Worm (Caenorhabditis elegans): ENCODE data around the gene cpz-2.
A peak's percentile ranks its signal among the peaks of the same experiment; 100 is the strongest.

cpz-2 gene

DNA sequence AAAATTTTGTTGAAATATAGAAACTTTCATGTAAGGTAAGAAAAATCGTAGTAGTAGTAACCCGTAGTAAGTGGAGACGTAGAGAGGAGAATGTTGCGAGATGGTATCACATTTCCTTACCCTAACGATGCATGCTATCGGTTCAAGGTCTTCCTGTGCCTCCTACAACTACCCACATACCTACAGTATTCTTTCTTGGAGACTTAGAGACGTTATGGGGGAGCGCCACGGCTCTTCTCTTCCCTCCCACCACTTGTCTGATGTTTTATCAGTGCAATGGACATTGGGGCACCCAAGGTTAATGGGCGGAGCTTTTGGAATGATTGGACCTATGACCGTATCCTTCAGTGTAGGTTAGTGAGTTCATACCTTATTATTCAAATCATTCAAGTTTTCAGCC is 9.9 kb downstream of the cpz-2 start:
- no peak for TF ChIP-seq hnd-1 (tag; optimal IDR thresholded peaks at IDR 0.05)
- no peak for TF ChIP-seq tbx-11 (GFP tag; IDR thresholded peaks at IDR 0.05)
- TF ChIP-seq ama-1 (optimal IDR thresholded peaks at IDR 0.05): no peak
- no peak for TF ChIP-seq scrt-1 (GFP tag; IDR thresholded peaks at IDR 0.05)
- no peak for TF ChIP-seq ceh-36 (tag; optimal IDR thresholded peaks at IDR 0.05)
- no peak for TF ChIP-seq sea-1 (GFP tag; conservative IDR thresholded peaks at IDR 0.05)
- TF ChIP-seq tbx-37 (GFP tag; conservative IDR thresholded peaks at IDR 0.05): no peak
- TF ChIP-seq flt-1 (GFP tag; IDR thresholded peaks at IDR 0.05): no peak
- no peak for TF ChIP-seq ceh-13 (GFP tag; optimal IDR thresholded peaks at IDR 0.05)
- no peak for TF ChIP-seq pes-1 (GFP tag; IDR thresholded peaks at IDR 0.05)
- no peak for TF ChIP-seq hmbx-1 (tag; optimal IDR thresholded peaks at IDR 0.05)
- TF ChIP-seq F13C5.2 (tag; optimal IDR thresholded peaks at IDR 0.05): no peak

DNA sequence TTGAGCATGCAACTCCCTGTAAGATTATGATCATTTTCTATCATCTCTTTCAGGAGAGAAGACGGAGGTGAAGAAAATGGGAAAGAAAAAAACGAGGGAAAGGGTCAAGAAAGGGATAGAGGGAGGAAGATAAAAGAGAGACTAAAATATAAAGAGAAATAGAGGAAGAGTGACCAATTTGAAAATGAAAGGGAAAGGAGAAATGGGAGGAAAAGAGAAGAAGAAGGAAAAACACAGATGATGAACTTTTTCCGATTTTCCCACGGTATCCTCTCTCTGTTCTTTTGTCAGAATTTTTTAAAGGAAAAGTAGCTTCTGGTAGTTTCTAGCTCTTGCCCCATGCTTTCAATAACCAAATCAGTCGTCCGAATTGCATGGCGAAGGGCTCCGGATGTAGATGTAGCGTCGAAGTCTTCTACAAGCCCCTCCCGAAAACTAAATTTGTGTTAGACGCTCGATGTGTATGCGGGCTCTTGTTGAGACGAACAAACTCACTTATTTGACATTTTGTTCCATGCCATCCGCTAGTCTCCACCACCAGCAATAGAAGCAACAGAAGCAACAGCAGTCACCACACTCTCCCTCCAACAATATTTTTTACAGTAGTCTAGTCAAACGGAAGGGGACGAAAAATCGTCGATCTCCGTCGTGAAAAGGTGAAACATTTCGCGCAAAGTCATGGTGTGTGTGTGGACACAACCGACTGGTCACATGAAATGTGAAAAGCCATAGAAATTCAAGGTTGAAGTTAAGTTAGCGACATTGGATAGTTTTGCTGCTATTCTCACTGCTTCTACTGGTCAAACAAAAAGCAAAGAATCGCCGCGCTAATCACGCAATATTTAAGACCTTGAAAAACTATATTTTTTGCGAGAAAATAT is 10.6 kb downstream of the cpz-2 start, which contains the start of gene somi-1:
Gene somi-1, minus strand, starts transcription at position 18 of the 881 bp plus-strand sequence.
- TF ChIP-seq ama-1 (optimal IDR thresholded peaks at IDR 0.05): no peak
- peak; percentile 5; the same call in 1 of the 2 replicates for TF ChIP-seq tbx-37 (GFP tag; conservative IDR thresholded peaks at IDR 0.05)

DNA sequence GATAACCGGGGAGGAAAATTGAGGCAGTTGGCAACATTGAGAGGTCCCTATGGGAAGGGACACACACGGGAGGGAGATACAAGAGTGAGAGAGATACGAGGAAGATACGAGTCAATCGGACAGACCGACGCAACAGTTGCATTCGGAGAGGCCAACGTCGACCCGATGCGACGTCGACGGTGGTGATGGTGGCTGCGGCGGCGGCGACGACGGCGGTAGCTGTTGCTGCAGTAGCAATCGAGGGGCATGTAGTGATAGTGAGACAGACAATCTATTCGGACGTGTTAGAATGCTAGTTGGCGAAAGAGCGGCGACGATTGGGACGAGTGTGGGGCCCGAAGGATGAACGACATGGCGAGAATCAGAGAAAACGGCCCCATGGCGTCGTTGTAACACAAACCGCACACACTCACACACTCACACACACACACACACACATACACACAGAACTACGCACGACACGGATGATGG is 12.4 kb downstream of the cpz-2 start:
- TF ChIP-seq hmg-4 (GFP tag; optimal IDR thresholded peaks at IDR 0.05) (peak; percentile 72), aly-1 (tag; optimal IDR thresholded peaks at IDR 0.05) (peak; percentile 34), F13C5.2 (tag; optimal IDR thresholded peaks at IDR 0.05) (no peak), B0310.2 (tag; optimal IDR thresholded peaks at IDR 0.05) (peak; percentile 13), sea-1 (GFP tag; conservative IDR thresholded peaks at IDR 0.05) (0 out of 2 replicates have a peak, but pooled peaks have one; percentile 17), ama-1 (optimal IDR thresholded peaks at IDR 0.05) (no peak)

DNA sequence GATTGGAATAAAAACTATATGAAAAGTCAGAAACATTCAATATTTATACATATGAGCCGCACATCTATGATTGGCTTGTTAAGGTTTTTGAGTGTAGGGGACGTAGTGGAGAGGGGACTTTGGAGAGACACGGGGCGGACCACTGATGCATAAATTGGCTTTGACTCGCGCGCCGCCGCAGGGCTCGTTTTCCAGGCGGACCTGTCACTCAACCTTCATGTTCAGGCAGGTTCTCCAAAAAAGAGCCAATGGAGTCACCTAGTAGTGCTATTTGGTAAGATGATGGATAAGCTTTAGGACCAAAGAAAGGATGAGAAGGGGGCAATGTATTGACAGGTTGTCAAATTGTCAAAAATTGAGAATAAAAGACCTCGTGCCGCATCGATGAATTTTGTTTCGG is 14.0 kb downstream of the cpz-2 start:
- TF ChIP-seq scrt-1 (GFP tag; IDR thresholded peaks at IDR 0.05) (no peak), hmbx-1 (tag; optimal IDR thresholded peaks at IDR 0.05) (no peak), ama-1 (optimal IDR thresholded peaks at IDR 0.05) (no peak), B0310.2 (tag; optimal IDR thresholded peaks at IDR 0.05) (no peak), tbx-11 (GFP tag; IDR thresholded peaks at IDR 0.05) (no peak), ets-7 (tag; optimal IDR thresholded peaks at IDR 0.05) (no peak), hnd-1 (tag; optimal IDR thresholded peaks at IDR 0.05) (no peak), ceh-36 (tag; optimal IDR thresholded peaks at IDR 0.05) (no peak), F13C5.2 (tag; optimal IDR thresholded peaks at IDR 0.05) (no peak), aly-1 (tag; optimal IDR thresholded peaks at IDR 0.05) (no peak), sea-1 (GFP tag; conservative IDR thresholded peaks at IDR 0.05) (no peak), tbx-37 (GFP tag; conservative IDR thresholded peaks at IDR 0.05) (no peak), flt-1 (GFP tag; IDR thresholded peaks at IDR 0.05) (no peak), hmg-4 (GFP tag; optimal IDR thresholded peaks at IDR 0.05) (no peak), tra-4 (tag; optimal IDR thresholded peaks at IDR 0.05) (no peak), pes-1 (GFP tag; IDR thresholded peaks at IDR 0.05) (no peak), ceh-13 (GFP tag; optimal IDR thresholded peaks at IDR 0.05) (no peak)

DNA sequence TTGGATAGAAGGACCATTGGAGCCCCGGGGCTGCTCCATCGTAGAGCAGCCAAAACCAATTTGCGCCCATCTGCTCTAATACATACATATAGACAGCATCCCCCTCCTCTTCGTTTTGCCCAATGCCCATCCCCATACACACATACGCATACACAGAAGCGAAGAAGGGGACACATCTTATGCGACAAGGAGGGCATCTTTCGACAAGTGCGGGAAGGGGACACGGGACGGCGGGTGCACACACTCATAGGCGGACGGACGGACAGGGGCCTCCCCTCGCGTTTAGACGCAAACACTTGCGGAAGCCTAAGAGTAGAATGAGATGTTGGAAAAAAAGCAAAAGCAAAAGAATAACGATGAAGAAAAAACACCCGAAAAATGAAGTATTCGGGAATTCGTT is 15.4 kb downstream of the cpz-2 start:
- 0 out of 2 replicates have a peak, but pooled peaks have one; percentile 55 for TF ChIP-seq tbx-11 (GFP tag; IDR thresholded peaks at IDR 0.05)
- TF ChIP-seq hnd-1 (tag; optimal IDR thresholded peaks at IDR 0.05): no peak
- no peak for TF ChIP-seq tra-4 (tag; optimal IDR thresholded peaks at IDR 0.05)
- 0 out of 2 replicates have a peak, but pooled peaks have one; percentile 46 for TF ChIP-seq pes-1 (GFP tag; IDR thresholded peaks at IDR 0.05)
- TF ChIP-seq ets-7 (tag; optimal IDR thresholded peaks at IDR 0.05): peak; percentile 9
- TF ChIP-seq B0310.2 (tag; optimal IDR thresholded peaks at IDR 0.05): no peak
- 0 out of 2 replicates have a peak, but pooled peaks have one; percentile 45 for TF ChIP-seq scrt-1 (GFP tag; IDR thresholded peaks at IDR 0.05)
- TF ChIP-seq ceh-13 (GFP tag; optimal IDR thresholded peaks at IDR 0.05): no peak
- TF ChIP-seq ceh-36 (tag; optimal IDR thresholded peaks at IDR 0.05): peak; percentile 30
- TF ChIP-seq sea-1 (GFP tag; conservative IDR thresholded peaks at IDR 0.05): peak; percentile 70; the same call in 1 of the 2 replicates
- peak; percentile 28; the same call in 1 of the 2 replicates for TF ChIP-seq tbx-37 (GFP tag; conservative IDR thresholded peaks at IDR 0.05)
- peak; percentile 59; the same call in 1 of the 2 replicates for TF ChIP-seq flt-1 (GFP tag; IDR thresholded peaks at IDR 0.05)
- TF ChIP-seq F13C5.2 (tag; optimal IDR thresholded peaks at IDR 0.05): peak; percentile 76
- TF ChIP-seq aly-1 (tag; optimal IDR thresholded peaks at IDR 0.05): peak; percentile 77
- TF ChIP-seq hmg-4 (GFP tag; optimal IDR thresholded peaks at IDR 0.05): peak; percentile 95

DNA sequence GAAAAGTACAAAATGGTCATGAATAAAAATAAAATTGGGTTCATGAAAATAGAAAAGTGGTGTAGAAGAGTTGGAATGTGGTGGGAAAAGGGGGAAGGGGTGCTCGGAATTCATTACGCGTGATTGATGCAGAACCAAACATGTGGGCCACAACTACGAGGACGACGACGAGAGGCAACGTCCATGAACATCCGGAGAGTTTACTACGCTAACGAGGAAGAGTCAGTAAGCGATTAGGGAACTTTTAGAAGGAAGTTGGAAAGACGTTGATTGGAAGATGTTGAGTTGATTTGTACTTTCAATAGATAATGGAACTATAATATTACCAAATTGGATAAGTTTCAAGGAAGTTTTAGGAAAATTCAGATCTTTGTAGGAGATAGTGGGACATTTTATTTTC is 20.7 kb downstream of the cpz-2 start:
- TF ChIP-seq ceh-13 (GFP tag; optimal IDR thresholded peaks at IDR 0.05) (no peak), B0310.2 (tag; optimal IDR thresholded peaks at IDR 0.05) (no peak), aly-1 (tag; optimal IDR thresholded peaks at IDR 0.05) (no peak), ama-1 (optimal IDR thresholded peaks at IDR 0.05) (no peak), pes-1 (GFP tag; IDR thresholded peaks at IDR 0.05) (no peak), tbx-37 (GFP tag; conservative IDR thresholded peaks at IDR 0.05) (no peak), scrt-1 (GFP tag; IDR thresholded peaks at IDR 0.05) (no peak), F13C5.2 (tag; optimal IDR thresholded peaks at IDR 0.05) (no peak), tbx-11 (GFP tag; IDR thresholded peaks at IDR 0.05) (no peak), sea-1 (GFP tag; conservative IDR thresholded peaks at IDR 0.05) (no peak), hnd-1 (tag; optimal IDR thresholded peaks at IDR 0.05) (no peak), flt-1 (GFP tag; IDR thresholded peaks at IDR 0.05) (no peak), ceh-36 (tag; optimal IDR thresholded peaks at IDR 0.05) (no peak), hmg-4 (GFP tag; optimal IDR thresholded peaks at IDR 0.05) (no peak), tra-4 (tag; optimal IDR thresholded peaks at IDR 0.05) (no peak), hmbx-1 (tag; optimal IDR thresholded peaks at IDR 0.05) (no peak)

DNA sequence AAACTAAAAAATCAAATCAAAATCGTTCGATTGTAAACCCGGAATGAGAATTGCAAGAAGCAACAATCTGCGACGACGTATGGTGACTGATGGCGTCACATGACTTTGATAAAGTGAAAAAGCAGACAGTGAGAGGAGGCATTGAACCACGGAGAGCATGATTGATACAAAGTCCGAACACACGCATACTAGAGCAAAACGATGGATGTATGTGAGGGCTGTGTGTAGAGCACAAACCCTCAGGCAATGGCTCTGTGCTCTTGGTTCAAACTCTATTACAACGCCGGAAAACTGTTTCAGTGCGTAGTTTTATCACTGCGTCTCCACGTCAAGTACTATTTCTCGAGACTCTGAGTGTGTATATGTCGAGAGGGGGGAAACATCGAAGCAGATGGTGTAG is 21.5 kb downstream of the cpz-2 start:
- TF ChIP-seq flt-1 (GFP tag; IDR thresholded peaks at IDR 0.05) (no peak), ceh-13 (GFP tag; optimal IDR thresholded peaks at IDR 0.05) (no peak), hnd-1 (tag; optimal IDR thresholded peaks at IDR 0.05) (no peak), tbx-11 (GFP tag; IDR thresholded peaks at IDR 0.05) (no peak), pes-1 (GFP tag; IDR thresholded peaks at IDR 0.05) (no peak), hmbx-1 (tag; optimal IDR thresholded peaks at IDR 0.05) (no peak), tra-4 (tag; optimal IDR thresholded peaks at IDR 0.05) (no peak)
